Worm (Caenorhabditis elegans): Measurements from ENCODE around the gene F16G10.8.

DNA sequence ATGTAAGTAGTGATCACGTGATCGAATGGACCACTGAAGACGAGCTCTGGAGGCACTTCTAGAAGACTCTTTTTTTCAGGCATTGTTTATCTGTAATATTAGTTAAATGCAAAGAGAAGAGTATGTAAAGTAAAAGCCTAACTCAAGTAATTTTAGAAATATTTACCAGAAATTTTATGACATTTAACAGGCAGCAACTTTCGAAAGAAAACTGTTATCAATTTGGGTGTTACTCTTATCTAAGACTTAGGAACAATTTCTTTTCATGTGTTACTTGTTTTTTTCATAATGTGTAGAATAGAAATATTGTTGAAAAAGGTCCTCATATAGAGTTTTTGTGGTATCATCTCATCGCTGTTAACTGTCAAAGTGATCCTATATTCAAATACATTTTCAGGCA is 34.7 kb upstream of the F16G10.8 start, which contains the start of the genes F42G2.5 and F42G2.7:
- TF ChIP-seq T26A5.8 (tag; optimal IDR thresholded peaks at IDR 0.05) (no peak), mes-4 (tag; optimal IDR thresholded peaks at IDR 0.05) (no peak)

All from whole organism, young adult.